Fruit fly (Drosophila melanogaster) whole organism, embryonic: ENCODE measurements around the gene CCHa1.

ENCODE experiments used
- Abd-B ChIP-seq: fragments of 200-800 bp; sonication (Bioruptor generic); optimal IDR thresholded peaks from 2 replicates; lab custom pipeline; 2018; ENCODE audit warnings: missing biosample characterization, mild to moderate bottlenecking, missing genetic modification characterization, moderate library complexity
- Aef1 ChIP-seq: fragments of 200-800 bp; sonication (Bioruptor generic); IDR thresholded peaks from 3 replicates; pipeline ENCODE4 v1.3.6; 2022; ENCODE audit warnings: missing biosample characterization, missing genetic modification characterization
- Asciz ChIP-seq: fragments of 200-800 bp; sonication (Bioruptor generic); optimal IDR thresholded peaks from 2 replicates; lab custom pipeline; 2017; ENCODE audit warnings: missing biosample characterization, mild to moderate bottlenecking, missing genetic modification characterization, missing genetic modification reagents
- Bdp1 ChIP-seq: fragments of 200-800 bp; sonication (Bioruptor generic); optimal IDR thresholded peaks from 3 replicates; lab custom pipeline; 2016; ENCODE audit warnings: missing biosample characterization, missing genetic modification characterization
- CG11723 ChIP-seq: fragments of 200-800 bp; sonication (Bioruptor generic); optimal IDR thresholded peaks from 2 replicates; lab custom pipeline; 2017; ENCODE audit warnings: missing biosample characterization, mild to moderate bottlenecking, missing genetic modification characterization
- CG12155 ChIP-seq: fragments of 200-800 bp; sonication (Bioruptor generic); optimal IDR thresholded peaks from 3 replicates; lab custom pipeline; 2016; ENCODE audit warnings: missing biosample characterization, missing genetic modification characterization
- CG12769 ChIP-seq: fragments of 200-800 bp; sonication (Bioruptor generic); optimal IDR thresholded peaks from 2 replicates; lab custom pipeline; 2019; ENCODE audit warnings: missing biosample characterization, mild to moderate bottlenecking, missing genetic modification characterization, moderate library complexity
- CG13424 ChIP-seq: fragments of 200-800 bp; sonication (Bioruptor generic); optimal IDR thresholded peaks from 2 replicates; lab custom pipeline; 2019; ENCODE audit warnings: missing biosample characterization, mild to moderate bottlenecking, missing genetic modification characterization, moderate library complexity
- CG13894 ChIP-seq: fragments of 200-800 bp; sonication (Bioruptor generic); optimal IDR thresholded peaks from 3 replicates; lab custom pipeline; 2018; ENCODE audit warnings: missing biosample characterization, mild to moderate bottlenecking, missing genetic modification characterization, moderate library complexity
- CG15696 ChIP-seq: fragments of 200-800 bp; sonication (Bioruptor generic); optimal IDR thresholded peaks from 2 replicates; lab custom pipeline; 2019; ENCODE audit warnings: missing biosample characterization, mild to moderate bottlenecking, missing genetic modification characterization, moderate library complexity
- CG16815 ChIP-seq: fragments of 200-800 bp; sonication (Bioruptor generic); optimal IDR thresholded peaks from 3 replicates; lab custom pipeline; 2017; ENCODE audit warnings: missing biosample characterization, mild to moderate bottlenecking, missing genetic modification characterization
- CG17568 ChIP-seq: fragments of 200-800 bp; sonication (Bioruptor generic); optimal IDR thresholded peaks from 2 replicates; lab custom pipeline; 2018; ENCODE audit warnings: missing biosample characterization, mild to moderate bottlenecking, missing genetic modification characterization, moderate library complexity
- CG17912 ChIP-seq: fragments of 200-800 bp; sonication (Bioruptor generic); optimal IDR thresholded peaks from 2 replicates; lab custom pipeline; 2018; ENCODE audit warnings: missing biosample characterization, mild to moderate bottlenecking, missing genetic modification characterization
- CG2202 ChIP-seq: fragments of 200-800 bp; sonication (Bioruptor generic); optimal IDR thresholded peaks from 2 replicates; lab custom pipeline; 2018; ENCODE audit warnings: missing biosample characterization, mild to moderate bottlenecking, missing genetic modification characterization
- CG30020 ChIP-seq: fragments of 200-800 bp; optimal IDR thresholded peaks from 2 replicates; lab custom pipeline; 2019; ENCODE audit warnings: missing biosample characterization, mild to moderate bottlenecking, missing genetic modification characterization, moderate library complexity
- CG3065 ChIP-seq: fragments of 200-800 bp; sonication (Bioruptor generic); optimal IDR thresholded peaks from 2 replicates; lab custom pipeline; 2016; ENCODE audit warnings: missing biosample characterization, missing genetic modification characterization
- CG32767 ChIP-seq: fragments of 200-800 bp; sonication (Bioruptor generic); IDR thresholded peaks from 2 replicates; pipeline ENCODE4 v1.3.6; 2022; ENCODE audit warnings: missing biosample characterization, missing genetic modification characterization
- CG3838 ChIP-seq: fragments of 200-800 bp; sonication (Bioruptor generic); optimal IDR thresholded peaks from 3 replicates; lab custom pipeline; 2016; ENCODE audit warnings: missing biosample characterization, missing genetic modification characterization
- CG4360 ChIP-seq: fragments of 200-800 bp; sonication (Bioruptor generic); IDR thresholded peaks from 2 replicates; pipeline ENCODE4 v1.3.6; 2022; ENCODE audit warnings: missing biosample characterization, missing genetic modification characterization
- CG5180 ChIP-seq: fragments of 200-800 bp; sonication (Bioruptor generic); optimal IDR thresholded peaks from 3 replicates; lab custom pipeline; 2017; ENCODE audit warnings: missing biosample characterization, missing genetic modification characterization, mild to moderate bottlenecking, moderate library complexity, missing genetic modification reagents
- CG6654 ChIP-seq: fragments of 200-800 bp; sonication (Bioruptor generic); optimal IDR thresholded peaks from 2 replicates; lab custom pipeline; 2017; ENCODE audit warnings: missing biosample characterization, mild to moderate bottlenecking, missing genetic modification characterization
- CG7556 ChIP-seq: fragments of 200-800 bp; sonication (Bioruptor generic); optimal IDR thresholded peaks from 2 replicates; lab custom pipeline; 2017; ENCODE audit warnings: missing biosample characterization, mild to moderate bottlenecking, missing genetic modification characterization
- CG7928 ChIP-seq: fragments of 200-800 bp; sonication (Bioruptor generic); optimal IDR thresholded peaks from 2 replicates; lab custom pipeline; 2017; ENCODE audit warnings: missing biosample characterization, mild to moderate bottlenecking, missing genetic modification characterization
- CG7963 ChIP-seq: fragments of 200-800 bp; sonication (Bioruptor generic); IDR thresholded peaks from 3 replicates; pipeline ENCODE4 v1.3.6; 2022; ENCODE audit warnings: missing biosample characterization, missing genetic modification characterization; ENCODE audit not compliant: partially characterized antibody
- CG7987 ChIP-seq: fragments of 200-800 bp; sonication (Bioruptor generic); optimal IDR thresholded peaks from 2 replicates; lab custom pipeline; 2018; ENCODE audit warnings: missing biosample characterization, mild to moderate bottlenecking, missing genetic modification characterization, moderate library complexity
- CG8388 ChIP-seq: fragments of 200-800 bp; sonication (Bioruptor generic); optimal IDR thresholded peaks from 2 replicates; lab custom pipeline; 2019; ENCODE audit warnings: missing biosample characterization, mild to moderate bottlenecking, missing genetic modification characterization, moderate library complexity
- Fer2 ChIP-seq: fragments of 200-800 bp; sonication (Bioruptor generic); optimal IDR thresholded peaks from 2 replicates; lab custom pipeline; 2018; ENCODE audit warnings: missing biosample characterization, mild to moderate bottlenecking, missing genetic modification characterization, moderate library complexity
- Fer3 ChIP-seq: fragments of 200-800 bp; sonication (Bioruptor generic); optimal IDR thresholded peaks from 2 replicates; lab custom pipeline; 2018; ENCODE audit warnings: missing biosample characterization, mild to moderate bottlenecking, missing genetic modification characterization, moderate library complexity
- Hr51 ChIP-seq, 2 experiments: fragments of 200-800 bp; sonication (Bioruptor generic); optimal IDR thresholded peaks; 2 replicates in 1 of 2; 3 replicates in 1 of 2; lab custom pipeline; 2016 to 2018; ENCODE audit warnings: missing biosample characterization in 2 of 2, missing genetic modification characterization in 2 of 2, mild to moderate bottlenecking in 1 of 2, moderate library complexity in 1 of 2
- Lpt ChIP-seq: fragments of >200 bp; optimal IDR thresholded peaks from 2 replicates; lab custom pipeline; 2018; ENCODE audit warnings: missing biosample characterization, missing genetic modification characterization
- MBD-R2 ChIP-seq: fragments of 200-800 bp; sonication (Bioruptor generic); IDR thresholded peaks from 2 replicates; pipeline ENCODE4 v1.3.6; 2022; ENCODE audit warnings: missing biosample characterization, missing genetic modification characterization
- Nf-YB ChIP-seq: fragments of 200-800 bp; sonication (Bioruptor generic); optimal IDR thresholded peaks from 3 replicates; lab custom pipeline; 2019; ENCODE audit warnings: missing biosample characterization, mild to moderate bottlenecking, missing genetic modification characterization, moderate library complexity
- Sox100B ChIP-seq: fragments of 200-800 bp; sonication (Bioruptor generic); optimal IDR thresholded peaks from 3 replicates; lab custom pipeline; 2018; ENCODE audit warnings: missing biosample characterization, mild to moderate bottlenecking, missing genetic modification characterization
- cad ChIP-seq: fragments of >200 bp; optimal IDR thresholded peaks from 2 replicates; lab custom pipeline; 2017; ENCODE audit warnings: missing biosample characterization, missing genetic modification characterization
- crc ChIP-seq: fragments of 200-800 bp; sonication (Bioruptor generic); optimal IDR thresholded peaks from 2 replicates; lab custom pipeline; 2016; ENCODE audit warnings: missing biosample characterization, missing genetic modification characterization
- disco-r ChIP-seq: fragments of 200-800 bp; sonication (Bioruptor generic); optimal IDR thresholded peaks from 2 replicates; lab custom pipeline; 2016; ENCODE audit warnings: missing biosample characterization, missing genetic modification characterization
- dm ChIP-seq: fragments of 200-800 bp; sonication (Bioruptor generic); optimal IDR thresholded peaks from 3 replicates; lab custom pipeline; 2016; ENCODE audit warnings: missing biosample characterization, missing genetic modification characterization
- dmrt11E ChIP-seq: fragments of 200-800 bp; sonication (Bioruptor generic); optimal IDR thresholded peaks from 3 replicates; lab custom pipeline; 2018; ENCODE audit warnings: missing biosample characterization, mild to moderate bottlenecking, missing genetic modification characterization, moderate library complexity
- hbn ChIP-seq: fragments of 200-800 bp; sonication (Bioruptor generic); IDR thresholded peaks from 2 replicates; pipeline ENCODE4 v1.3.6; 2022; ENCODE audit warnings: missing biosample characterization, missing genetic modification characterization; ENCODE audit not compliant: partially characterized antibody
- kah ChIP-seq: fragments of 200-800 bp; sonication (Bioruptor generic); optimal IDR thresholded peaks from 2 replicates; lab custom pipeline; 2018; ENCODE audit warnings: missing biosample characterization, mild to moderate bottlenecking, missing genetic modification characterization
- klu ChIP-seq: fragments of 200-800 bp; sonication (Bioruptor generic); IDR thresholded peaks from 2 replicates; pipeline ENCODE4 v1.3.6; 2022; ENCODE audit warnings: missing biosample characterization, missing genetic modification characterization
- lmd ChIP-seq: fragments of 200-800 bp; sonication (Bioruptor generic); IDR thresholded peaks from 2 replicates; pipeline ENCODE4 v1.3.6; 2022; ENCODE audit warnings: missing biosample characterization, missing genetic modification characterization
- maf-S ChIP-seq: fragments of 200-800 bp; sonication (Bioruptor generic); optimal IDR thresholded peaks from 2 replicates; lab custom pipeline; 2016; ENCODE audit warnings: missing biosample characterization, missing genetic modification characterization
- nmo ChIP-seq: fragments of 200-800 bp; sonication (Bioruptor generic); optimal IDR thresholded peaks from 2 replicates; lab custom pipeline; 2018; ENCODE audit warnings: missing biosample characterization, mild to moderate bottlenecking, missing genetic modification characterization, moderate library complexity
- sisA ChIP-seq: fragments of 200-800 bp; sonication (Bioruptor generic); IDR thresholded peaks from 2 replicates; pipeline ENCODE4 v1.3.6; 2022; ENCODE audit warnings: missing biosample characterization, missing genetic modification characterization
- slp2 ChIP-seq: fragments of 200-800 bp; sonication (Bioruptor generic); optimal IDR thresholded peaks from 2 replicates; lab custom pipeline; 2016; ENCODE audit warnings: missing biosample characterization, missing genetic modification characterization
- stc ChIP-seq: fragments of 200-800 bp; sonication (Bioruptor generic); IDR thresholded peaks from 2 replicates; pipeline ENCODE4 v1.3.6; 2022; ENCODE audit warnings: missing biosample characterization, missing genetic modification characterization
- tap ChIP-seq: fragments of 200-800 bp; optimal IDR thresholded peaks from 3 replicates; lab custom pipeline; 2019; ENCODE audit warnings: missing biosample characterization, mild to moderate bottlenecking, missing genetic modification characterization, moderate library complexity

The CCHa1 gene

DNA sequence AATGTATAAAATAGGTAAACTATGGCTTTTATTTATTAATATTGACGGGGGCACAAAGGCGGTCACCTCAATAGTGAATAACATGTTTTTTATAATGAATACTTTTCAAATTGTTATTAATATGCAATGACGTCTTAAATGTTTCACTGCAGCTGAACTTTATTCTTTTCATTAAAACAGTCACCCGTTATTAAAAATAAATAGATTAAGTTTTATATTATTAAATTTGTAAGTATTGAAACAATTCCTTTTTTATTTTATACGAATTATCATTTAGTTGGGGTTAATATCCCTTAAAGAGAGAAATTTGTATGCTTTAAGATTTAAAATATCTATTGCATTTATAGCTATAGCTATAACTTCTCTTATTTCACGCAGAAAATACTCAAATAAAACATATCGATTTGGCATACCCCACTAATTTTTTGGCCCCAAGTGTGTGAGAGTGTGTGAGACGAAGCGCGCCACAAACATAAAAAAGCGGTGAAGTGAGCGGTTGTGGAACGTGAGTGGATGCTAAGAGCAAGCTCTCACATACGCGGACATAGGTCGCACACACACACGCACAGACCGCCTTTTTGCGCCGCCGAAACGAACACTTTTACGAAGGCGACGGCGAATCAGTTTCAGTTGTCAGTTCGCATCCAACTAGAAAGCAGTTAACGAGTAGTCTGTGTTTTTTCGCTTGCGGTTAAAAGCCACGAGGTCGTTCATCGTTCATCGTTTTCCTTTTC lies 40.1 kb downstream of the CCHa1 start, which contains the start of gene foxo (continued):
- TF ChIP-seq CG17568 (GFP tag; lab: Kevin White, UChicago): peak; percentile 38
- peak; percentile 64 for TF ChIP-seq CG6654 (GFP tag; lab: Kevin White, UChicago)
- TF ChIP-seq Aef1 (GFP tag; lab: Robert Waterston, UW): peak; percentile 39; the same call in 2 of the 3 replicates
- TF ChIP-seq CG7987 (GFP tag; lab: Kevin White, UChicago): no peak
- TF ChIP-seq CG17912 (GFP tag; lab: Kevin White, UChicago): peak; percentile 12
- TF ChIP-seq CG11723 (GFP tag; lab: Kevin White, UChicago): peak; percentile 72
- peak; percentile 63 for TF ChIP-seq CG12155
- TF ChIP-seq CG16815: peak; percentile 58
- TF ChIP-seq CG4360: no peak
- TF ChIP-seq dmrt11E (tag; lab: Kevin White, UChicago): peak; percentile 18
- TF ChIP-seq CG30020 (tag; lab: Kevin White, UChicago): peak; percentile 58
- TF ChIP-seq CG7928 (GFP tag; lab: Kevin White, UChicago): no peak
- peak; percentile 47 for TF ChIP-seq CG12769 (tag; lab: Kevin White, UChicago)
- peak in 1 of 2 experiments; percentile 94 for TF ChIP-seq Hr51 (GFP tag; optimal IDR thresholded peaks at IDR 0.05; lab: Kevin White, UChicago)
- TF ChIP-seq dm (GFP tag; lab: Kevin White, UChicago): peak; percentile 74
- TF ChIP-seq Bdp1: no peak
- TF ChIP-seq MBD-R2 (GFP tag; lab: Robert Waterston, UW): peak; percentile 37; the same call in 1 of the 2 replicates
- TF ChIP-seq CG32767: peak; percentile 48; the same call in 1 of the 2 replicates
- TF ChIP-seq maf-S (GFP tag; lab: Kevin White, UChicago): no peak
- peak; percentile 69; the same call in 1 of the 2 replicates for TF ChIP-seq lmd (GFP tag; lab: Robert Waterston, UW)
- peak; percentile 96 for TF ChIP-seq CG7556 (GFP tag; lab: Kevin White, UChicago)
- TF ChIP-seq kah: peak; percentile 63
- peak; percentile 88 for TF ChIP-seq CG13424
- TF ChIP-seq slp2: no peak
- TF ChIP-seq CG3065 (GFP tag; lab: Kevin White, UChicago): peak; percentile 14
- peak; percentile 26; the same call in 1 of the 2 replicates for TF ChIP-seq klu (GFP tag; lab: Robert Waterston, UW)
- no peak for TF ChIP-seq CG7963
- no peak for TF ChIP-seq crc (GFP tag; lab: Kevin White, UChicago)
- TF ChIP-seq disco-r (GFP tag; lab: Kevin White, UChicago): no peak
- TF ChIP-seq CG2202 (tag; lab: Kevin White, UChicago): no peak
- TF ChIP-seq cad (GFP tag; lab: Kevin White, UChicago): no peak
- peak; percentile 94 for TF ChIP-seq Sox100B (GFP tag; lab: Kevin White, UChicago)
- peak; percentile 69 for TF ChIP-seq Abd-B (GFP tag; lab: Kevin White, UChicago)
- TF ChIP-seq nmo (GFP tag; lab: Kevin White, UChicago): peak; percentile 93
- TF ChIP-seq hbn (GFP tag; lab: Robert Waterston, UW): no peak
- peak; percentile 17 for TF ChIP-seq CG13894 (tag; lab: Kevin White, UChicago)
- TF ChIP-seq Nf-YB (GFP tag; lab: Kevin White, UChicago): peak; percentile 71
- TF ChIP-seq Fer2 (tag; lab: Kevin White, UChicago): peak; percentile 45
- peak; percentile 77 for TF ChIP-seq CG5180 (GFP tag; lab: Kevin White, UChicago)
- peak; percentile 67 for TF ChIP-seq stc
- TF ChIP-seq Lpt (GFP tag; lab: Kevin White, UChicago): no peak
- peak; percentile 41 for TF ChIP-seq CG15696 (tag; lab: Kevin White, UChicago)
- peak; percentile 79 for TF ChIP-seq tap (tag; lab: Kevin White, UChicago)
- TF ChIP-seq Asciz (GFP tag; lab: Kevin White, UChicago): peak; percentile 87
- peak; percentile 83 for TF ChIP-seq Fer3 (tag; lab: Kevin White, UChicago)
- TF ChIP-seq sisA: peak; percentile 27; the same call in 1 of the 2 replicates
- TF ChIP-seq CG3838 (GFP tag; lab: Kevin White, UChicago): no peak
- peak; percentile 72 for TF ChIP-seq CG8388 (GFP tag; lab: Kevin White, UChicago)
